Worm (Caenorhabditis elegans): ENCODE data around the gene sre-38.
"Not testable (repeated sequence)": the region's sequence is repeated elsewhere in the genome, so short reads cannot be mapped to it uniquely, and the experiment has no call there.

The sre-38 gene

ce11 chrII:12441164-12441563, 16.2 kb upstream of the sre-38 start, which contains the start of gene Y57A10C.10:
TSS of gene Y57A10C.10 (minus strand) at chrII:12441264.
- not testable (repeated sequence) for TF ChIP-seq dao-5, him-1, W03F9.2 (tag; optimal IDR thresholded peaks at IDR 0.05)

ce11 chrII:12444679-12445376, 12.5 kb upstream of the sre-38 start, which contains the start of the genes W05H5.1 and pitr-6:
TSS of gene W05H5.1 (minus strand) at chrII:12444779.
TSS of gene pitr-6 (plus strand) at chrII:12445326.
- TF ChIP-seq W03F9.2 (tag; optimal IDR thresholded peaks at IDR 0.05), result no peak
- no peak for TF ChIP-seq him-1 (tag; optimal IDR thresholded peaks at IDR 0.05)
- TF ChIP-seq dao-5 (tag; optimal IDR thresholded peaks at IDR 0.05), result no peak

- TF ChIP-seq dao-5 (tag; optimal IDR thresholded peaks at IDR 0.05) (no peak), W03F9.2 (tag; optimal IDR thresholded peaks at IDR 0.05) (no peak), him-1 (tag; optimal IDR thresholded peaks at IDR 0.05) (no peak)
Measured at ce11 chrII:12448241-12448640, 9.1 kb upstream of the sre-38 start, which contains the start of gene srh-27. TSS of gene srh-27 (plus strand) at chrII:12448541.

ce11 chrII:12449849-12450248, 7.5 kb upstream of the sre-38 start, which contains the start of gene sre-34:
TSS of gene sre-34 (plus strand) at chrII:12450149.
- TF ChIP-seq him-1 (tag; optimal IDR thresholded peaks at IDR 0.05) (no peak), dao-5 (tag; optimal IDR thresholded peaks at IDR 0.05) (no peak), W03F9.2 (tag; optimal IDR thresholded peaks at IDR 0.05) (no peak)

ce11 chrII:12452754-12453352, 4.5 kb upstream of the sre-38 start, which contains the start of the genes sre-35 and sre-33:
TSS of gene sre-35 (minus strand) at chrII:12452854.
TSS of gene sre-33 (plus strand) at chrII:12453302.
- TF ChIP-seq W03F9.2 (tag; optimal IDR thresholded peaks at IDR 0.05) (no peak), dao-5 (tag; optimal IDR thresholded peaks at IDR 0.05) (no peak), him-1 (tag; optimal IDR thresholded peaks at IDR 0.05) (no peak)

- TF ChIP-seq W03F9.2 (tag; optimal IDR thresholded peaks at IDR 0.05) (no peak), dao-5 (tag; optimal IDR thresholded peaks at IDR 0.05) (no peak), him-1 (tag; optimal IDR thresholded peaks at IDR 0.05) (no peak)
Measured at ce11 chrII:12456633-12457032, 742 bp upstream of the sre-38 start, which contains the start of gene sre-32. TSS of gene sre-32 (minus strand) at chrII:12456733.

ce11 chrII:12459422-12459821, 2.0 kb downstream of the sre-38 start, which contains the start of gene tag-281:
TSS of gene tag-281 (plus strand) at chrII:12459761.
- TF ChIP-seq W03F9.2 (tag; optimal IDR thresholded peaks at IDR 0.05), result peak; percentile 72
- no peak for TF ChIP-seq him-1 (tag; optimal IDR thresholded peaks at IDR 0.05)

- TF ChIP-seq him-1 (tag; optimal IDR thresholded peaks at IDR 0.05), result no peak
- TF ChIP-seq W03F9.2 (tag; optimal IDR thresholded peaks at IDR 0.05), result no peak
- no peak for TF ChIP-seq dao-5 (tag; optimal IDR thresholded peaks at IDR 0.05)
Measured at ce11 chrII:12460602-12461453, 3.5 kb downstream of the sre-38 start, which contains the start of gene tag-280. TSS of gene tag-280 (plus strand) at chrII:12460652.

- TF ChIP-seq him-1 (tag; optimal IDR thresholded peaks at IDR 0.05) (no peak), W03F9.2 (tag; optimal IDR thresholded peaks at IDR 0.05) (no peak)
Measured at ce11 chrII:12462244-12462643, 4.9 kb downstream of the sre-38 start, which contains the start of gene F15A4.2. TSS of gene F15A4.2 (plus strand) at chrII:12462544.

- TF ChIP-seq W03F9.2 (tag; optimal IDR thresholded peaks at IDR 0.05) (no peak), dao-5 (tag; optimal IDR thresholded peaks at IDR 0.05) (no peak), him-1 (tag; optimal IDR thresholded peaks at IDR 0.05) (no peak)
Measured at ce11 chrII:12465557-12465956, 8.2 kb downstream of the sre-38 start, which contains the start of gene sre-37. TSS of gene sre-37 (plus strand) at chrII:12465857.

ce11 chrII:12467047-12467446, 9.7 kb downstream of the sre-38 start, which contains the start of gene srg-16:
TSS of gene srg-16 (plus strand) at chrII:12467133.
- TF ChIP-seq W03F9.2 (tag; optimal IDR thresholded peaks at IDR 0.05) (no peak), dao-5 (tag; optimal IDR thresholded peaks at IDR 0.05) (no peak), him-1 (tag; optimal IDR thresholded peaks at IDR 0.05) (no peak)

- TF ChIP-seq him-1 (tag; optimal IDR thresholded peaks at IDR 0.05) (no peak), W03F9.2 (tag; optimal IDR thresholded peaks at IDR 0.05) (no peak)
Measured at ce11 chrII:12471138-12471855, 13.9 kb downstream of the sre-38 start, which contains the start of the genes F15A4.5 and phat-8. TSS of gene F15A4.5 (minus strand) at chrII:12471238. TSS of gene phat-8 (plus strand) at chrII:12471805.
